Fruit fly (Drosophila melanogaster): ENCODE measurements around the gene ci.

- TF ChIP-seq h (optimal IDR thresholded peaks at IDR 0.05), result no peak
- no peak for TF ChIP-seq psq (optimal IDR thresholded peaks at IDR 0.05)
- no peak for TF ChIP-seq insv (optimal IDR thresholded peaks at IDR 0.05)
- TF ChIP-seq Myc (optimal IDR thresholded peaks at IDR 0.05), result no peak
- no peak for TF ChIP-seq ttk (optimal IDR thresholded peaks at IDR 0.05)
These were observed 11.5 kb upstream of the ci start for dm6 chr4:68184-68948.
